Worm (Caenorhabditis elegans): Measurements from ENCODE around the gene F17E9.2.
A peak's percentile ranks its signal among the peaks of the same experiment; 100 is the strongest.

Gene F17E9.2

DNA sequence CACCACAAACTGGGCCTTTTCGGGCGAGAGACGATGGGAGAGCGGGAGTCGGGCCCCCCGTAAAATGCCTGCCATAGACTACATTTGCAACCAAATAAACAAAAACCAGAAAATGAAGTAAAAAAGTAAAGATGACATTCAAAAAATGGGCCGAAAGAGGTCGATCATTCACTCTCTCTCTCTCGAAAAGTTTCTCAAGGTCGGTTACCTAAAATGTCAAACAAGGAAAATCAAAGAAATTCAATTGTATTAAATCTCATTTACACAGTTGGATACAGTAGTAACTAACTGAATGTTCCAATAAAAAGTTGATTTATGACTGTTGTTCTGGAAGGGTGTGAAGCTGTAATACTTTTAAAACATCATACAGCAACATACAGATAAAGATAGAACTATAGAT lies 36.9 kb upstream of the F17E9.2 start:
- TF ChIP-seq nhr-6 (tag; optimal IDR thresholded peaks at IDR 0.05), result no peak
- no peak for TF ChIP-seq R02D3.7 (tag; optimal IDR thresholded peaks at IDR 0.05)
- TF ChIP-seq crh-2 (tag; optimal IDR thresholded peaks at IDR 0.05), result no peak
- peak; percentile 9 for TF ChIP-seq nhr-25 (tag; optimal IDR thresholded peaks at IDR 0.05)
- TF ChIP-seq blmp-1 (tag; optimal IDR thresholded peaks at IDR 0.05; ENCODE audit: insufficient read depth), result peak; percentile 40

DNA sequence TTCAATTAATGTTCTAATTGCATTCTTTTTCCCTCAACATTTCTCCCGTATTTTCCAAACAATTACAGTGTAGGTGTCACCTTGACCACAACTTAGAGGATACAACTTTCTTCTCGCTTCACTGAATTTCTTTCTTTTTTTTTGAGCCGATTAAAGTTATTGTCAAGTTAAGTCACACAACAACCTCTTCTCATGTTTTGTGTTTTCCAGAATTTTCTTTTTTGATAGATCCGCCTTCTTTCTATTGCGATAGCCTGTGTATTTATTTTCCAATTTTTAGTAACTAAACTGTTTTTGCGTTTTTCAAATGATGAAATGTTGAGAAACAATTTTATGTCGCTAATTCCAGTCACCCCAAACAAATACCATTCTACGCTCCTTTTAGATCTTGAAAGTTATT lies 30.0 kb upstream of the F17E9.2 start, which contains the start of gene F35H10.3:
Gene F35H10.3 (plus strand): TSS at position 301 of the 400 bp plus-strand sequence.
- no peak for TF ChIP-seq sma-9 (GFP tag; optimal IDR thresholded peaks at IDR 0.05)
- no peak for TF ChIP-seq sma-9 (tag; optimal IDR thresholded peaks at IDR 0.05)
- TF ChIP-seq aly-2 (tag; optimal IDR thresholded peaks at IDR 0.05), result no peak
- TF ChIP-seq nhr-11 (tag; optimal IDR thresholded peaks at IDR 0.05), result no peak
- TF ChIP-seq ztf-11 (tag; optimal IDR thresholded peaks at IDR 0.05), result no peak
- no peak for TF ChIP-seq mbf-1 (tag; optimal IDR thresholded peaks at IDR 0.05)
- TF ChIP-seq nhr-12 (tag; optimal IDR thresholded peaks at IDR 0.05), result no peak
- TF ChIP-seq nhr-77 (tag; optimal IDR thresholded peaks at IDR 0.05), result no peak
- no peak for TF ChIP-seq fos-1 (tag; optimal IDR thresholded peaks at IDR 0.05)
- TF ChIP-seq elt-1 (tag; optimal IDR thresholded peaks at IDR 0.05), result no peak
- TF ChIP-seq blmp-1 (tag; optimal IDR thresholded peaks at IDR 0.05; ENCODE audit: insufficient read depth), result no peak
- TF ChIP-seq snpc-4 (tag; optimal IDR thresholded peaks at IDR 0.05), result no peak

DNA sequence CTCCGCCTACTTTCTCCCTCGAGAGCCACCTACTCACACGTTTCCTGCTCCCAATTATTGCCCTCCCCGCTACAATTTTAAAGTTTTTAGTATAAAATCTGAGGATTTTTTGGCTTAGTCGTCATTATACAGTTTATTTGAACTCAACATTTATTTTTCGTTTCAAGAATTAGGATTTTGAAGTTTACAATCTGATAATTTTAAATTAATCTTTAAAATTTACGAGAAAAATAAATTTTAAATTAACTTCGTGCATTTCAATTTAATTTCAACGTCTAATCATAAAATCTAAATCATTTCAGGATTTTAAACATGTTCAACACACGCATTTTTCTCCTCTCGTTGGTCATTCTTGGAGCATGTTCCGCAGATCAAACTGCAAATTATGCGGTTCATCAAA lies 26.8 kb upstream of the F17E9.2 start, which contains the start of gene F35H10.2:
Gene F35H10.2 (plus strand): TSS at position 301 of the 400 bp plus-strand sequence.
- TF ChIP-seq mbf-1 (tag; optimal IDR thresholded peaks at IDR 0.05) (no peak), nhr-6 (tag; optimal IDR thresholded peaks at IDR 0.05) (no peak)

DNA sequence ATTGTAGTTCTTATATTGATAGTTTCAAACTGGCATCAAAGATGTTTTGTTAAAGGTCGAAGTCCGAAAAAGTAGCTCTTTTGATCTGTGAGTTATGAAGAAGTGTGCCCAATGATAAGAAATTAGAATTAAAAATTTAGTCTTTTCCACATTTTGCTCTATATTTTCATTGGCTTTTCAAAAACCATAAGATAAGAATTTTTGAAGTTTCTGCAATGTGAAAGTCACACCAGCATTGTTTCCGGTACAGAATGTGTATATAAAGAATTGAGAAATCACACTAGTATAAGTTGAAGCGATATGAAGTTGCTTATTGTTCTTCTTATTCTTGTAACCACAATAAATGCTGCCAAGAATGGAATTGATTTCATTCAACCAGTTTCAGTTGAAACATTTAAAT lies 23.2 kb upstream of the F17E9.2 start, which contains the start of gene lys-10:
Gene lys-10 (plus strand): TSS at position 301 of the 400 bp plus-strand sequence.
- TF ChIP-seq unc-39 (tag; optimal IDR thresholded peaks at IDR 0.05), result no peak
- TF ChIP-seq blmp-1 (tag; optimal IDR thresholded peaks at IDR 0.05; ENCODE audit: insufficient read depth), result no peak
- no peak for TF ChIP-seq nhr-77 (tag; optimal IDR thresholded peaks at IDR 0.05)
- TF ChIP-seq unc-55 (GFP tag; optimal IDR thresholded peaks at IDR 0.05), result no peak
- TF ChIP-seq alr-1 (tag; optimal IDR thresholded peaks at IDR 0.05), result no peak
- no peak for TF ChIP-seq ztf-1 (GFP tag; conservative IDR thresholded peaks at IDR 0.05)
- no peak for TF ChIP-seq ama-1 (optimal IDR thresholded peaks at IDR 0.05)
- no peak for TF ChIP-seq nhr-10 (tag; optimal IDR thresholded peaks at IDR 0.05)
- no peak for TF ChIP-seq ZK546.5 (tag; optimal IDR thresholded peaks at IDR 0.05)
- TF ChIP-seq nhr-21 (tag; optimal IDR thresholded peaks at IDR 0.05), result no peak
- TF ChIP-seq lin-13 (GFP tag; optimal IDR thresholded peaks at IDR 0.05), result no peak
- no peak for TF ChIP-seq nhr-25 (tag; optimal IDR thresholded peaks at IDR 0.05)
- TF ChIP-seq egl-27 (tag; optimal IDR thresholded peaks at IDR 0.05), result no peak
- TF ChIP-seq nhr-23 (tag; optimal IDR thresholded peaks at IDR 0.05), result no peak
- TF ChIP-seq nhr-237 (tag; optimal IDR thresholded peaks at IDR 0.05), result no peak
- no peak for TF ChIP-seq dmd-4 (tag; optimal IDR thresholded peaks at IDR 0.05)
- TF ChIP-seq mdl-1 (tag; optimal IDR thresholded peaks at IDR 0.05), result no peak
- TF ChIP-seq sem-4 (tag; optimal IDR thresholded peaks at IDR 0.05), result no peak

DNA sequence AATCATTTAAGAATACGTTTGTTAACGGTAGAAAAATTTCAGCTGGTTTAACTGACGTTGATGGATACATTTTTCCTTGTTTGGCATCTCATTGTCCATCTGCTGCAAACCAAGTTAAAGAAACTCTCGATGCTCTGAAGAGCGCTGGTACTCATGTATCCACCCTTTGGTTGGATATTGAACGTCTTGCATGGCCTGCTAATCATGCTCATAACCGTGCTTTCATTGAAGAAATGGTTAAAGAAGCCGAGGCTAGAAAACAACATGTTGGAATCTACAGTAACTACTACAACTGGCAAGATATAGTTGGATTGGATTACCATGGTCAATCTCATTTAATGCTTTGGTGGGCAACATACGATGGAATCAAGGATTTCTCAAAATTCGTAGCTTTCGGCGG lies 22.7 kb upstream of the F17E9.2 start:
- no peak for TF ChIP-seq unc-55 (GFP tag; optimal IDR thresholded peaks at IDR 0.05)
- TF ChIP-seq mbf-1 (tag; optimal IDR thresholded peaks at IDR 0.05), result no peak
- no peak for TF ChIP-seq C34F6.9 (tag; optimal IDR thresholded peaks at IDR 0.05)
- no peak for TF ChIP-seq fos-1 (tag; optimal IDR thresholded peaks at IDR 0.05)
- no peak for TF ChIP-seq skn-1 (tag; optimal IDR thresholded peaks at IDR 0.05)
- no peak for TF ChIP-seq aly-2 (tag; optimal IDR thresholded peaks at IDR 0.05)
- TF ChIP-seq ZK546.5 (tag; optimal IDR thresholded peaks at IDR 0.05), result no peak
- TF ChIP-seq sem-4 (tag; optimal IDR thresholded peaks at IDR 0.05), result no peak
- TF ChIP-seq nhr-6 (tag; optimal IDR thresholded peaks at IDR 0.05), result no peak

DNA sequence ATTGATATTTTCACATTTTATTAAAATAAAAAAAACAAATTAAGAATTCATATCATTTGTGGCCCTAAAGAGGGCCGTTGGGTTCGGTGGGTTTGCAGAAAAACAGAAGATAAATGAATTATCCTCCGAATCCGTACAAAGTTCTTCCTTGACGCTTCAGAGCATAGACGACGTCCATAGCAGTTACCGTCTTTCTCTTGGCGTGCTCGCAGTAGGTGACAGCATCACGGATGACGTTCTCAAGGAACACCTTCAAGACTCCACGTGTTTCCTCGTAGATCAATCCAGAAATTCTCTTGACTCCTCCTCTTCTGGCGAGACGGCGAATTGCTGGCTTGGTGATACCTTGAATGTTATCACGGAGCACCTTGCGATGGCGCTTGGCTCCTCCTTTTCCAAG lies 22.1 kb upstream of the F17E9.2 start:
- TF ChIP-seq ztf-11 (tag; optimal IDR thresholded peaks at IDR 0.05) (no peak), nhr-77 (tag; optimal IDR thresholded peaks at IDR 0.05) (no peak), elt-1 (tag; optimal IDR thresholded peaks at IDR 0.05) (no peak), elt-3 (tag; optimal IDR thresholded peaks at IDR 0.05) (no peak), fos-1 (tag; optimal IDR thresholded peaks at IDR 0.05) (no peak), alr-1 (tag; optimal IDR thresholded peaks at IDR 0.05) (no peak), egl-27 (tag; optimal IDR thresholded peaks at IDR 0.05) (no peak)

Data from whole organism, L2 larva.